Worm (Caenorhabditis elegans) whole organism, young adult: ENCODE data around the gene nhr-277.
A peak's percentile ranks its signal among the peaks of the same experiment; 100 is the strongest.

Source experiments
- B0336.3 ChIP-seq: fragments of 200-800 bp; sonication (Bioruptor generic); IDR thresholded peaks from 2 replicates; pipeline ENCODE4 v1.3.6; 2022; ENCODE audit warnings: missing genetic modification characterization, missing compliant biosample characterization
- F33H1.4 ChIP-seq: fragments of 200-800 bp; sonication (Bioruptor generic); IDR thresholded peaks from 2 replicates; pipeline ENCODE4 v1.3.6; 2022; ENCODE audit warnings: missing genetic modification reagents, missing genetic modification characterization, missing compliant biosample characterization
- F37B4.10 ChIP-seq: fragments of 200-800 bp; sonication (Bioruptor generic); IDR thresholded peaks from 2 replicates; pipeline ENCODE4 v1.3.6; 2022; ENCODE audit warnings: missing genetic modification characterization, missing compliant biosample characterization
- F52B5.7 ChIP-seq: sonication (generic microtip); optimal IDR thresholded peaks from 2 replicates; lab custom pipeline; 2016; ENCODE audit warnings: mild to moderate bottlenecking, missing genetic modification characterization, missing compliant biosample characterization
- F57C9.4 ChIP-seq: sonication (generic microtip); optimal IDR thresholded peaks from 2 replicates; lab custom pipeline; 2017; ENCODE audit warnings: mild to moderate bottlenecking, missing genetic modification characterization, missing compliant biosample characterization
- K11D2.4 ChIP-seq: fragments of 200-800 bp; sonication (Bioruptor generic); IDR thresholded peaks from 2 replicates; pipeline ENCODE4 v1.3.6; 2022; ENCODE audit warnings: missing genetic modification reagents, missing genetic modification characterization, missing compliant biosample characterization
- K12H6.12 ChIP-seq: fragments of 200-800 bp; sonication (Bioruptor generic); optimal IDR thresholded peaks from 2 replicates; lab custom pipeline; 2018; ENCODE audit warnings: mild to moderate bottlenecking, missing genetic modification characterization, missing compliant biosample characterization
- Y79H2A.3 ChIP-seq: fragments of 200-800 bp; sonication (Bioruptor generic); conservative IDR thresholded peaks from 2 replicates; pipeline ENCODE4 v1.3.6; 2022; ENCODE audit warnings: missing genetic modification reagents, missing genetic modification characterization, missing compliant biosample characterization
- aptf-3 ChIP-seq: fragments of 200-800 bp; sonication (Bioruptor generic); IDR thresholded peaks from 2 replicates; pipeline ENCODE4 v1.3.6; 2022; ENCODE audit warnings: missing genetic modification characterization, missing compliant biosample characterization
- athp-1 ChIP-seq: sonication (generic microtip); optimal IDR thresholded peaks from 2 replicates; lab custom pipeline; 2017; ENCODE audit warnings: mild to moderate bottlenecking, missing genetic modification characterization, missing compliant biosample characterization
- attf-5 ChIP-seq: fragments of 200-800 bp; sonication (Bioruptor generic); optimal IDR thresholded peaks from 2 replicates; lab custom pipeline; 2018; ENCODE audit warnings: mild to moderate bottlenecking, missing genetic modification characterization, missing compliant biosample characterization
- bed-1 ChIP-seq: fragments of 200-800 bp; sonication (Bioruptor generic); IDR thresholded peaks from 2 replicates; pipeline ENCODE4 v1.3.6; 2022; ENCODE audit warnings: missing genetic modification reagents, missing genetic modification characterization, missing compliant biosample characterization
- ccch-3 ChIP-seq: fragments of 200-800 bp; sonication (Bioruptor generic); optimal IDR thresholded peaks from 2 replicates; lab custom pipeline; 2018; ENCODE audit warnings: mild to moderate bottlenecking, missing genetic modification characterization, missing compliant biosample characterization
- cebp-1 ChIP-seq, 2 experiments: fragments of 200-800 bp in 1 of 2; sonication (Bioruptor generic) in 1 of 2; sonication (generic microtip) in 1 of 2; IDR thresholded peaks in 1 of 2; optimal IDR thresholded peaks in 1 of 2; 2 replicates each; pipeline versions ENCODE4 v1.3.6 to Lab custom; 2017 to 2022; ENCODE audit warnings: missing compliant biosample characterization in 2 of 2, missing genetic modification characterization in 2 of 2, mild to moderate bottlenecking in 1 of 2, missing genetic modification reagents in 1 of 2, moderate library complexity in 1 of 2
- ceh-100 ChIP-seq: fragments of 200-800 bp; sonication (Bioruptor generic); IDR thresholded peaks from 2 replicates; pipeline ENCODE4 v1.3.6; 2022; ENCODE audit warnings: missing genetic modification reagents, missing genetic modification characterization, missing compliant biosample characterization
- ceh-79 ChIP-seq: sonication (generic microtip); optimal IDR thresholded peaks from 2 replicates; lab custom pipeline; 2017; ENCODE audit warnings: mild to moderate bottlenecking, missing genetic modification characterization, missing compliant biosample characterization
- ceh-91 ChIP-seq: fragments of 200-800 bp; sonication (Bioruptor generic); IDR thresholded peaks from 2 replicates; pipeline ENCODE4 v1.3.6; 2022; ENCODE audit warnings: missing genetic modification reagents, missing genetic modification characterization, missing compliant biosample characterization
- chd-7 ChIP-seq: sonication (generic microtip); optimal IDR thresholded peaks from 2 replicates; lab custom pipeline; 2016; ENCODE audit warnings: mild to moderate bottlenecking, missing genetic modification characterization, moderate library complexity, missing compliant biosample characterization
- dox-1 ChIP-seq: fragments of 200-800 bp; sonication (Bioruptor generic); IDR thresholded peaks from 2 replicates; pipeline ENCODE4 v1.3.6; 2022; ENCODE audit warnings: missing genetic modification reagents, missing genetic modification characterization, missing compliant biosample characterization
- dpff-1 ChIP-seq: sonication (generic microtip); optimal IDR thresholded peaks from 2 replicates; lab custom pipeline; 2017; ENCODE audit warnings: mild to moderate bottlenecking, missing genetic modification characterization, missing compliant biosample characterization
- egl-44 ChIP-seq: fragments of 200-800 bp; sonication (Bioruptor generic); IDR thresholded peaks from 2 replicates; pipeline ENCODE4 v1.3.6; 2022; ENCODE audit warnings: missing genetic modification reagents, missing genetic modification characterization, missing compliant biosample characterization
- egrh-3 ChIP-seq: fragments of 200-800 bp; sonication (Bioruptor generic); IDR thresholded peaks from 2 replicates; pipeline ENCODE4 v1.3.6; 2022; ENCODE audit warnings: missing genetic modification reagents, missing genetic modification characterization, missing compliant biosample characterization
- ekl-4 ChIP-seq: fragments of 200-800 bp; sonication (Bioruptor generic); IDR thresholded peaks from 2 replicates; pipeline ENCODE4 v1.3.6; 2022; ENCODE audit warnings: missing genetic modification reagents, missing genetic modification characterization, missing compliant biosample characterization
- ets-4 ChIP-seq: fragments of 200-800 bp; sonication (Bioruptor generic); optimal IDR thresholded peaks from 2 replicates; lab custom pipeline; 2018; ENCODE audit warnings: mild to moderate bottlenecking, missing genetic modification characterization, missing compliant biosample characterization
- hmg-1.2 ChIP-seq: fragments of 200-800 bp; sonication (Bioruptor generic); IDR thresholded peaks from 2 replicates; pipeline ENCODE4 v1.3.6; 2022; ENCODE audit warnings: missing genetic modification reagents, missing genetic modification characterization, missing compliant biosample characterization
- hmg-20 ChIP-seq: fragments of 200-800 bp; sonication (Bioruptor generic); IDR thresholded peaks from 2 replicates; pipeline ENCODE4 v1.3.6; 2022; ENCODE audit warnings: missing genetic modification reagents, missing genetic modification characterization, missing compliant biosample characterization
- lin-26 ChIP-seq: fragments of 200-800 bp; sonication (Bioruptor generic); IDR thresholded peaks from 2 replicates; pipeline ENCODE4 v1.3.6; 2022; ENCODE audit warnings: missing genetic modification reagents, missing genetic modification characterization, missing compliant biosample characterization
- lin-40 ChIP-seq: sonication (generic microtip); optimal IDR thresholded peaks from 2 replicates; lab custom pipeline; 2016; ENCODE audit warnings: missing genetic modification characterization, mild to moderate bottlenecking, missing compliant biosample characterization, missing genotype, missing genetic modification reagents
- madf-3 ChIP-seq: fragments of 200-800 bp; sonication (Bioruptor generic); IDR thresholded peaks from 2 replicates; pipeline ENCODE4 v1.3.6; 2022; ENCODE audit warnings: missing genetic modification reagents, missing genetic modification characterization, missing compliant biosample characterization
- mcd-1 ChIP-seq: fragments of 200-800 bp; sonication (Bioruptor generic); IDR thresholded peaks from 2 replicates; pipeline ENCODE4 v1.3.6; 2022; ENCODE audit warnings: missing genetic modification reagents, missing genetic modification characterization, missing compliant biosample characterization
- mel-28 ChIP-seq: sonication (generic microtip); optimal IDR thresholded peaks from 2 replicates; lab custom pipeline; 2016; ENCODE audit warnings: borderline replicate concordance, mild to moderate bottlenecking, missing genetic modification characterization, missing compliant biosample characterization
- nhr-120 ChIP-seq: fragments of 200-800 bp; sonication (Bioruptor generic); IDR thresholded peaks from 2 replicates; pipeline ENCODE4 v1.3.6; 2022; ENCODE audit warnings: missing genetic modification characterization, missing compliant biosample characterization
- nhr-80 ChIP-seq: sonication (generic microtip); optimal IDR thresholded peaks from 2 replicates; lab custom pipeline; 2016; ENCODE audit warnings: missing genetic modification characterization, missing compliant biosample characterization
- nhr-90 ChIP-seq: sonication (generic microtip); optimal IDR thresholded peaks from 2 replicates; lab custom pipeline; 2016; ENCODE audit warnings: missing genotype, mild to moderate bottlenecking, missing genetic modification characterization, missing compliant biosample characterization
- sdz-38 ChIP-seq: sonication (generic microtip); optimal IDR thresholded peaks from 2 replicates; lab custom pipeline; 2016; ENCODE audit warnings: missing genotype, missing genetic modification characterization, missing compliant biosample characterization
- sptf-2 ChIP-seq: fragments of 200-800 bp; sonication (Bioruptor generic); optimal IDR thresholded peaks from 2 replicates; lab custom pipeline; 2018; ENCODE audit warnings: mild to moderate bottlenecking, missing genetic modification characterization, missing compliant biosample characterization
- tbp1 ChIP-seq: fragments of 200-800 bp; sonication (Bioruptor generic); optimal IDR thresholded peaks from 2 replicates; lab custom pipeline; 2018; ENCODE audit warnings: mild to moderate bottlenecking, missing genetic modification characterization, missing compliant biosample characterization
- zfh-2 ChIP-seq: fragments of 200-800 bp; sonication (Bioruptor generic); conservative IDR thresholded peaks from 2 replicates; pipeline ENCODE4 v1.3.6; 2022; ENCODE audit warnings: missing genetic modification reagents, missing genetic modification characterization, missing compliant biosample characterization
- zim-3 ChIP-seq: sonication (generic microtip); optimal IDR thresholded peaks from 2 replicates; lab custom pipeline; 2017; ENCODE audit warnings: mild to moderate bottlenecking, missing genetic modification characterization, moderate library complexity, missing compliant biosample characterization
- ztf-26 ChIP-seq: sonication (generic microtip); optimal IDR thresholded peaks from 2 replicates; lab custom pipeline; 2017; ENCODE audit warnings: missing genetic modification characterization, missing compliant biosample characterization
- ztf-6 ChIP-seq: fragments of 200-800 bp; sonication (Bioruptor generic); IDR thresholded peaks from 2 replicates; pipeline ENCODE4 v1.3.6; 2022; ENCODE audit warnings: missing genetic modification reagents, missing genetic modification characterization, missing compliant biosample characterization

Gene nhr-277

ce11 chrIV:2761477-2761876 is 18.7 kb downstream of the nhr-277 start:
- no peak for TF ChIP-seq nhr-90
- no peak for TF ChIP-seq egl-44 (GFP tag; lab: Robert Waterston, UW)
- no peak for TF ChIP-seq sptf-2 (GFP tag; lab: Kevin White, UChicago)
- TF ChIP-seq ceh-91 (GFP tag; lab: Robert Waterston, UW): no peak
- peak; percentile 67; the same call in 1 of the 2 replicates for TF ChIP-seq zfh-2 (GFP tag; lab: Robert Waterston, UW)
- TF ChIP-seq sdz-38 (tag; lab: Kevin White, UChicago): no peak
- no peak for TF ChIP-seq tbp1 (GFP tag; lab: Kevin White, UChicago)
- no peak for TF ChIP-seq nhr-80 (tag; lab: Kevin White, UChicago)
- TF ChIP-seq hmg-1.2 (GFP tag; lab: Robert Waterston, UW): peak; percentile 89
- no peak for TF ChIP-seq madf-3 (GFP tag; lab: Robert Waterston, UW)
- 0 out of 2 replicates have a peak, but pooled peaks have one; percentile 11 for TF ChIP-seq mcd-1
- peak; percentile 60; the same call in 1 of the 2 replicates for TF ChIP-seq egrh-3 (GFP tag; lab: Robert Waterston, UW)
- no peak for TF ChIP-seq F37B4.10 (GFP tag; lab: Robert Waterston, UW)
- TF ChIP-seq dpff-1 (tag; lab: Kevin White, UChicago): no peak
- no peak for TF ChIP-seq nhr-120 (GFP tag; lab: Robert Waterston, UW)

ce11 chrIV:2762380-2762779 is 19.6 kb downstream of the nhr-277 start, which contains the start of gene Y54G2A.77:
TSS of gene Y54G2A.77 (plus strand) at chrIV:2762680.
- no peak for TF ChIP-seq ztf-6 (GFP tag; lab: Robert Waterston, UW)
- no peak for TF ChIP-seq ztf-26 (tag; lab: Kevin White, UChicago)
- no peak for TF ChIP-seq ccch-3 (GFP tag; lab: Kevin White, UChicago)
- no peak for TF ChIP-seq attf-5

- TF ChIP-seq hmg-1.2 (GFP tag; lab: Robert Waterston, UW) (peak; percentile 78), F37B4.10 (GFP tag; lab: Robert Waterston, UW) (0 out of 2 replicates have a peak, but pooled peaks have one; percentile 57), K12H6.12 (tag; lab: Kevin White, UChicago) (no peak)
Observed at ce11 chrIV:2764160-2764559, 21.4 kb downstream of the nhr-277 start.

- TF ChIP-seq zim-3 (tag; lab: Kevin White, UChicago) (peak; percentile 34), ceh-100 (no peak), hmg-20 (GFP tag; lab: Robert Waterston, UW) (0 out of 2 replicates have a peak, but pooled peaks have one; percentile 49), K11D2.4 (GFP tag; lab: Robert Waterston, UW) (0 out of 2 replicates have a peak, but pooled peaks have one; percentile 9), ets-4 (GFP tag; lab: Kevin White, UChicago) (no peak), F33H1.4 (GFP tag; lab: Robert Waterston, UW) (no peak), bed-1 (no peak), mcd-1 (peak; percentile 27; the same call in 1 of the 2 replicates), athp-1 (tag; lab: Kevin White, UChicago) (peak; percentile 49), lin-40 (tag; lab: Kevin White, UChicago) (peak; percentile 7), hmg-1.2 (GFP tag; lab: Robert Waterston, UW) (peak; percentile 90), mel-28 (tag; lab: Kevin White, UChicago) (no peak), B0336.3 (peak; percentile 17; the same call in 1 of the 2 replicates), aptf-3 (no peak), ekl-4 (0 out of 2 replicates have a peak, but pooled peaks have one; percentile 8), lin-26 (GFP tag; lab: Robert Waterston, UW) (0 out of 2 replicates have a peak, but pooled peaks have one; percentile 41), ztf-26 (tag; lab: Kevin White, UChicago) (peak; percentile 74), cebp-1 (GFP tag; IDR thresholded peaks at IDR 0.05; lab: Robert Waterston, UW) (no peak), cebp-1 (tag; optimal IDR thresholded peaks at IDR 0.05; lab: Kevin White, UChicago) (peak; percentile 38), F57C9.4 (tag; lab: Kevin White, UChicago) (peak; percentile 45), chd-7 (peak; percentile 62), F52B5.7 (tag; lab: Kevin White, UChicago) (peak; percentile 69), dpff-1 (tag; lab: Kevin White, UChicago) (peak; percentile 71), Y79H2A.3 (GFP tag; lab: Robert Waterston, UW) (no peak), ceh-79 (tag; lab: Kevin White, UChicago) (peak; percentile 64), dox-1 (GFP tag; lab: Robert Waterston, UW) (peak; percentile 27; the same call in 1 of the 2 replicates)
Observed at ce11 chrIV:2765048-2765708, 22.4 kb downstream of the nhr-277 start.
